Worm (Caenorhabditis elegans): ENCODE data around the gene laf-1.

Gene laf-1

DNA sequence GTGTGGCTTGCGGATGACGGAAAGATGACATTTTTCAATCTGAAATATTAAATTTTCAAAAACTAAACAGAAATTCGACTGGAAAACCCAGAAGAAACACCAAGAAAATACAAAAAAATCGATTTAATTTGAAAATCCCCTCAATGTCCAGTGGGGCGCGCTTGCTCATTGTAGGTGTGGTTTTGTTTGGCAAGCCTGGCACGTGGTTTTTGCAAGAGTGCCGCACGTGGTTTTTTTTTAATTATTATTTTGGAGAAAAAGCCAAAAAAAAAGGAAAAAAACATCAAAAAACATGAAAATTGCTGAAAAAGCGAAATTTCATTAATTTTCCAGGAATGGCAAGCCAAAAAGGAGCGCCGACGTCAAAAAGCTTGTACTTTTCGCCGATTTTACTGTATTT is 10.2 kb downstream of the laf-1 start, which contains the start of gene swsn-3 (continued):
- TF ChIP-seq gei-8 (GFP tag; optimal IDR thresholded peaks at IDR 0.05) (no peak), duxl-1 (tag; optimal IDR thresholded peaks at IDR 0.05; ENCODE audit: poor library complexity) (peak; percentile 92), ceh-28 (tag; optimal IDR thresholded peaks at IDR 0.05) (peak; percentile 53), lin-15B (tag; optimal IDR thresholded peaks at IDR 0.05) (peak; percentile 74), lim-7 (GFP tag; IDR thresholded peaks at IDR 0.05) (no peak), daf-8 (GFP tag; IDR thresholded peaks at IDR 0.05) (no peak), F44E2.7 (GFP tag; IDR thresholded peaks at IDR 0.05) (no peak), fkh-10 (GFP tag; optimal IDR thresholded peaks at IDR 0.05) (peak; percentile 18), ceh-62 (tag; optimal IDR thresholded peaks at IDR 0.05) (no peak), nhr-76 (tag; optimal IDR thresholded peaks at IDR 0.05) (no peak), hmg-1.1 (GFP tag; IDR thresholded peaks at IDR 0.05) (peak; percentile 77), dmd-8 (GFP tag; IDR thresholded peaks at IDR 0.05) (no peak), F10B5.3 (tag; optimal IDR thresholded peaks at IDR 0.05) (peak; percentile 13), lin-29 (GFP tag; IDR thresholded peaks at IDR 0.05) (no peak), php-3 (GFP tag; IDR thresholded peaks at IDR 0.05) (0 out of 2 replicates have a peak, but pooled peaks have one; percentile 20), Y48G9A.11 (GFP tag; IDR thresholded peaks at IDR 0.05) (peak; percentile 64), ceh-44 (GFP tag; IDR thresholded peaks at IDR 0.05) (no peak), ceh-20 (GFP tag; IDR thresholded peaks at IDR 0.05) (no peak), ztf-11 (tag; optimal IDR thresholded peaks at IDR 0.05) (no peak), rbr-2 (tag; optimal IDR thresholded peaks at IDR 0.05) (peak; percentile 85), aha-1 (tag) (no peak), zip-2 (tag; optimal IDR thresholded peaks at IDR 0.05) (peak; percentile 45), dmd-6 (GFP tag; IDR thresholded peaks at IDR 0.05) (peak; percentile 49; the same call in 1 of the 2 replicates), attf-4 (tag; optimal IDR thresholded peaks at IDR 0.05) (no peak), Y5F2A.4 (GFP tag; optimal IDR thresholded peaks at IDR 0.05) (no peak), nhr-10 (tag; optimal IDR thresholded peaks at IDR 0.05) (peak; percentile 46), T26A8.4 (GFP tag; IDR thresholded peaks at IDR 0.05) (peak; percentile 73), skn-1 (tag; optimal IDR thresholded peaks at IDR 0.05) (no peak), nhr-111 (GFP tag; optimal IDR thresholded peaks at IDR 0.05) (no peak), zag-1 (tag; optimal IDR thresholded peaks at IDR 0.05) (no peak), R02D3.7 (tag; optimal IDR thresholded peaks at IDR 0.05) (peak; percentile 20), zfp-3 (GFP tag; conservative IDR thresholded peaks at IDR 0.05) (no peak), nhr-11 (tag; optimal IDR thresholded peaks at IDR 0.05) (peak; percentile 7), mdl-1 (tag; optimal IDR thresholded peaks at IDR 0.05) (peak; percentile 25 to 63), dpl-1 (GFP tag; optimal IDR thresholded peaks at IDR 0.05) (peak; percentile 84), lir-3 (tag; optimal IDR thresholded peaks at IDR 0.05) (no peak), Y105C5A.15 (GFP tag; IDR thresholded peaks at IDR 0.05) (peak; percentile 70; the same call in 1 of the 2 replicates), lsy-2 (tag; optimal IDR thresholded peaks at IDR 0.05) (peak; percentile 20 to 94), nhr-237 (tag; optimal IDR thresholded peaks at IDR 0.05) (no peak), lin-39 (tag; optimal IDR thresholded peaks at IDR 0.05) (no peak), D1046.2 (GFP tag; IDR thresholded peaks at IDR 0.05) (no peak), daf-12 (tag; optimal IDR thresholded peaks at IDR 0.05) (no peak), hlh-30 (tag; optimal IDR thresholded peaks at IDR 0.05; ENCODE audit: insufficient read depth) (peak; percentile 87), egl-43 (GFP tag; IDR thresholded peaks at IDR 0.05) (no peak), snpc-1.2 (GFP tag; IDR thresholded peaks at IDR 0.05) (peak; percentile 60; the same call in 1 of the 2 replicates), hif-1 (tag; optimal IDR thresholded peaks at IDR 0.05) (peak in 1 of 2 experiments; percentile 68), sdz-12 (GFP tag; optimal IDR thresholded peaks at IDR 0.05) (peak; percentile 16), F26F4.8 (GFP tag; conservative IDR thresholded peaks at IDR 0.05) (no peak), dve-1 (tag; optimal IDR thresholded peaks at IDR 0.05; ENCODE audit: insufficient read depth) (peak; percentile 86), lin-13 (GFP tag; optimal IDR thresholded peaks at IDR 0.05) (peak; percentile 86), pqm-1 (tag; optimal IDR thresholded peaks at IDR 0.05) (no peak), mxl-3 (GFP tag; optimal IDR thresholded peaks at IDR 0.05) (no peak), ces-1 (GFP tag; optimal IDR thresholded peaks at IDR 0.05) (peak; percentile 27)

All from whole organism, L4 larva.